Fruit fly (Drosophila melanogaster): ENCODE measurements around the gene CG11638.
A peak's percentile ranks its signal among the peaks of the same experiment; 100 is the strongest.

CG11638 gene

DNA sequence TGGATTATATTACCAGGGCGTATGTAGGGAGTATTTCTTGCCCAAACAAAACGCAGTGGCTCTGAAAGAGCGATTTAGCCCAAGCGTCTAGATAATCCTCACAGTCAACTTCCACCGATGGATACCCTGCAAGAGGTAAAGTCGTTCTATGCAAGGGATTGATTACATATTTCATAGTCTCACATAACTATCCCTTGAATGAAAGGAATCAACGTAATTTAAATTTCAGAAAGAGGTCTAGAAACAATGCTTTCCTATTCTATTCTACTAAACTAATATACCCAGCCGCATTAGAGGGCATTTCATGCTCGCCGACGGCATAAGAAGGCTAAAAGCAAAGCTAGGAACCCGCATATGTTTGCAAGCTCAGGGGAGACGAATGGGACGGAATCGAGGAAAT, 59.7 kb downstream of the CG11638 start (continued):
- TF ChIP-seq CG6654 (GFP tag; optimal IDR thresholded peaks at IDR 0.05) = no peak
- TF ChIP-seq Doc2 (GFP tag; IDR thresholded peaks at IDR 0.05) = no peak
- no peak for TF ChIP-seq sd (tag; optimal IDR thresholded peaks at IDR 0.05)
- TF ChIP-seq CG15514 (GFP tag; optimal IDR thresholded peaks at IDR 0.05) = peak; percentile 35
- TF ChIP-seq Hmx (GFP tag; optimal IDR thresholded peaks at IDR 0.05) = no peak
- no peak for TF ChIP-seq CG3995 (GFP tag; optimal IDR thresholded peaks at IDR 0.05)
- TF ChIP-seq CG32772 (GFP tag; IDR thresholded peaks at IDR 0.05) = peak; percentile 31; the same call in 1 of the 2 replicates
- no peak for TF ChIP-seq CG32767 (GFP tag; IDR thresholded peaks at IDR 0.05)
- TF ChIP-seq lola (GFP tag; optimal IDR thresholded peaks at IDR 0.05) = no peak
- TF ChIP-seq Hr78 (GFP tag; optimal IDR thresholded peaks at IDR 0.05) = no peak

DNA sequence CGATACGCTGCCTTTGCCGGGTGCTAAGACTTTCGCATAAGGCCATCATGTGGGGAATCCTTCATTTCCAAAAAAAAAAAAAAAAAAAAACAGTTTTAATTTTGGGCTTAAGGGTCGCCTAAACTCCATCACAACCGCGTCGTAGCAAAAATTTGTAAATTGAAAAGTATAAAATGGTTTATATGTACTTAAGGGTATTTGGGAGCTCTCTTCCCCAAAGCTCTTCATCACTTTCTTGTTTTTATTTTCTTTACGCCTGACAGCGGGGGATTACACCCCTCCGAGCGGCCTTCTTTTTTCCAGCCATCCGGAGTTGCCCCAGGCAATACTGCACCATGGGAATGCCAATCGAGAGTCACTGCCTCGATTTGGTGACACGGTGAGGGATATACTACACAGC, 62.5 kb downstream of the CG11638 start:
- TF ChIP-seq Sox102F (GFP tag; optimal IDR thresholded peaks at IDR 0.05) (peak; percentile 6), dysf (GFP tag; IDR thresholded peaks at IDR 0.05) (peak; percentile 32; the same call in 1 of the 3 replicates), CG18599 (GFP tag; optimal IDR thresholded peaks at IDR 0.05) (peak; percentile 32), emc (GFP tag; optimal IDR thresholded peaks at IDR 0.05) (no peak), CG32532 (GFP tag; IDR thresholded peaks at IDR 0.05) (no peak), grau (tag; optimal IDR thresholded peaks at IDR 0.05) (no peak), amos (GFP tag; IDR thresholded peaks at IDR 0.05; ENCODE audit: partially characterized antibody) (no peak), row (GFP tag; IDR thresholded peaks at IDR 0.05) (peak; percentile 50; the same call in 2 of the 3 replicates), HLH4C (GFP tag; IDR thresholded peaks at IDR 0.05; ENCODE audit: partially characterized antibody) (no peak), D19A (tag; optimal IDR thresholded peaks at IDR 0.05) (peak; percentile 43), CG17829 (tag; optimal IDR thresholded peaks at IDR 0.05) (no peak), Optix (GFP tag; IDR thresholded peaks at IDR 0.05) (0 out of 3 replicates have a peak, but pooled peaks have one; percentile 6), CG6813 (GFP tag; optimal IDR thresholded peaks at IDR 0.05) (no peak), hkb (optimal IDR thresholded peaks at IDR 0.05) (no peak), hkb (GFP tag; IDR thresholded peaks at IDR 0.05) (peak; percentile 36; the same call in 1 of the 2 replicates), Jarid2 (GFP tag; optimal IDR thresholded peaks at IDR 0.05) (no peak), Ada2b (GFP tag; IDR thresholded peaks at IDR 0.05) (peak; percentile 25; the same call in 1 of the 2 replicates), slbo (GFP tag; IDR thresholded peaks at IDR 0.05) (0 out of 2 replicates have a peak, but pooled peaks have one; percentile 7), cg (GFP tag; optimal IDR thresholded peaks at IDR 0.05) (no peak), Bdp1 (GFP tag; optimal IDR thresholded peaks at IDR 0.05) (no peak), CG17802 (tag; optimal IDR thresholded peaks at IDR 0.05) (no peak), Nf-YC (tag; optimal IDR thresholded peaks at IDR 0.05) (no peak), sens (GFP tag) (peak; percentile 72), CG2120 (GFP tag; optimal IDR thresholded peaks at IDR 0.05) (peak; percentile 19), Drgx (GFP tag; IDR thresholded peaks at IDR 0.05) (no peak), bsh (GFP tag; optimal IDR thresholded peaks at IDR 0.05) (no peak), CG11504 (tag; optimal IDR thresholded peaks at IDR 0.05) (peak; percentile 34), CG33213 (GFP tag; optimal IDR thresholded peaks at IDR 0.05) (no peak), ttk (GFP tag; IDR thresholded peaks at IDR 0.05) (0 out of 2 replicates have a peak, but pooled peaks have one; percentile 38), Med (GFP tag) (peak; percentile 70), gem (tag; optimal IDR thresholded peaks at IDR 0.05) (no peak), Hand (GFP tag; optimal IDR thresholded peaks at IDR 0.05) (no peak), kah (GFP tag; optimal IDR thresholded peaks at IDR 0.05) (no peak), pb (GFP tag; optimal IDR thresholded peaks at IDR 0.05) (no peak), ci (GFP tag; IDR thresholded peaks at IDR 0.05) (0 out of 3 replicates have a peak, but pooled peaks have one; percentile 13), odd (GFP tag; optimal IDR thresholded peaks at IDR 0.05) (no peak)
